Worm (Caenorhabditis elegans): ENCODE data around the gene K11D9.3.

Gene K11D9.3

ce11 chrIII:10819257-10819656 is 17.2 kb upstream of the K11D9.3 start:
- TF ChIP-seq klf-2 (GFP tag; conservative IDR thresholded peaks at IDR 0.05) (no peak), ref-1 (GFP tag; conservative IDR thresholded peaks at IDR 0.05) (no peak), T22C8.4 (GFP tag; IDR thresholded peaks at IDR 0.05) (peak; percentile 47; the same call in 1 of the 2 replicates), ztf-29 (GFP tag; IDR thresholded peaks at IDR 0.05) (no peak)

- TF ChIP-seq flt-1 (GFP tag; IDR thresholded peaks at IDR 0.05) (peak; percentile 58; the same call in 1 of the 2 replicates), ztf-23 (GFP tag; IDR thresholded peaks at IDR 0.05) (peak; percentile 66; the same call in 1 of the 2 replicates), klf-2 (GFP tag; conservative IDR thresholded peaks at IDR 0.05) (no peak), T22C8.4 (GFP tag; IDR thresholded peaks at IDR 0.05) (peak; percentile 48; the same call in 1 of the 2 replicates), ref-1 (GFP tag; conservative IDR thresholded peaks at IDR 0.05) (no peak), med-1 (GFP tag; optimal IDR thresholded peaks at IDR 0.05; ENCODE audit: insufficient read depth) (no peak), tab-1 (GFP tag; IDR thresholded peaks at IDR 0.05) (no peak), ztf-29 (GFP tag; IDR thresholded peaks at IDR 0.05) (no peak), cog-1 (tag; optimal IDR thresholded peaks at IDR 0.05) (no peak)
Measured at ce11 chrIII:10818364-10818763, 16.4 kb upstream of the K11D9.3 start.

- TF ChIP-seq ztf-29 (GFP tag; IDR thresholded peaks at IDR 0.05) (no peak), klf-2 (GFP tag; conservative IDR thresholded peaks at IDR 0.05) (no peak), cog-1 (tag; optimal IDR thresholded peaks at IDR 0.05) (no peak), ref-1 (GFP tag; conservative IDR thresholded peaks at IDR 0.05) (no peak), flt-1 (GFP tag; IDR thresholded peaks at IDR 0.05) (no peak), tab-1 (GFP tag; IDR thresholded peaks at IDR 0.05) (no peak), ztf-23 (GFP tag; IDR thresholded peaks at IDR 0.05) (no peak), T22C8.4 (GFP tag; IDR thresholded peaks at IDR 0.05) (no peak), med-1 (GFP tag; optimal IDR thresholded peaks at IDR 0.05; ENCODE audit: insufficient read depth) (no peak)
Measured at ce11 chrIII:10816800-10817418, 14.9 kb upstream of the K11D9.3 start, which contains the start of gene sca-1. Gene sca-1 (minus strand): TSS chrIII:10816850.

- no peak for TF ChIP-seq ztf-29 (GFP tag; IDR thresholded peaks at IDR 0.05)
- TF ChIP-seq ztf-23 (GFP tag; IDR thresholded peaks at IDR 0.05): no peak
- TF ChIP-seq klf-2 (GFP tag; conservative IDR thresholded peaks at IDR 0.05): no peak
- no peak for TF ChIP-seq flt-1 (GFP tag; IDR thresholded peaks at IDR 0.05)
- no peak for TF ChIP-seq tab-1 (GFP tag; IDR thresholded peaks at IDR 0.05)
- no peak for TF ChIP-seq T22C8.4 (GFP tag; IDR thresholded peaks at IDR 0.05)
Measured at ce11 chrIII:10816045-10816444, 14.0 kb upstream of the K11D9.3 start.

DNA sequence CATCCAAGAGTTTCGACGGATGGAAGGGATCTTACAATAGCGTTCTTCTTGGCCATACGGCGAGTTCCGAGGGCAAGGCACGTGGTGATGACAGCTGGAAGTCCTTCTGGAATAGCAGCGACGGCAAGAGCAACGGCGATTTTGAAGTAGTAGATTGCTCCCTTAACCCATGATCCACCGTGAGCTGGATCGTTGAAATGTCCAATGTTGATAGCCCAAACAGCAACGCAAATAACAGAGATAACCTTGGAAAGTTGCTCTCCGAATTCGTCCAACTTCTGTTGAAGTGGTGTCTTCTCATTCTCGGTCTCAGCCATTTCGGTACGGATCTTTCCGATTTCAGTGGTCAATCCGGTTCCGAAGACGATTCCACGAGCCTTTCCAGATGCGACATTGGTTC is 13.2 kb upstream of the K11D9.3 start:
- TF ChIP-seq tab-1 (GFP tag; IDR thresholded peaks at IDR 0.05) (no peak), cog-1 (tag; optimal IDR thresholded peaks at IDR 0.05) (no peak), T22C8.4 (GFP tag; IDR thresholded peaks at IDR 0.05) (no peak), ztf-29 (GFP tag; IDR thresholded peaks at IDR 0.05) (no peak), ztf-23 (GFP tag; IDR thresholded peaks at IDR 0.05) (no peak), klf-2 (GFP tag; conservative IDR thresholded peaks at IDR 0.05) (no peak), med-1 (GFP tag; optimal IDR thresholded peaks at IDR 0.05; ENCODE audit: insufficient read depth) (no peak), flt-1 (GFP tag; IDR thresholded peaks at IDR 0.05) (no peak), ref-1 (GFP tag; conservative IDR thresholded peaks at IDR 0.05) (no peak)

DNA sequence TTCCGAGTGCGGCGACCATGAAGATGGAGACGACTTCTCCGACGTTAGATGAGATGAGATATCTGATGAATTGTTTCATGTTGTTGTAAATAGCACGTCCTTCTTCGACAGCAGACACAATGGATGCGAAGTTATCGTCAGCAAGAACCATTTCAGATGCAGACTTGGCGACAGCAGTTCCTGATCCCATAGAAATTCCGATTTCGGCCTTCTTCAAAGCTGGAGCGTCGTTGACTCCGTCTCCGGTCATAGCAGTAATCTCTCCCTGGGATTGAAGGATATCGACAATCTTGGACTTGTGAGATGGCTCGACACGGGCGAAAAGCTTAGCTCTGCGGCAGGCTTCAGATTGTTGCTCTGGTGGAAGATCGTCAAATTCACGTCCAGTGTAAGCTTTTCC is 11.9 kb upstream of the K11D9.3 start:
- TF ChIP-seq med-1 (GFP tag; optimal IDR thresholded peaks at IDR 0.05; ENCODE audit: insufficient read depth): no peak
- TF ChIP-seq cog-1 (tag; optimal IDR thresholded peaks at IDR 0.05): no peak
- no peak for TF ChIP-seq ref-1 (GFP tag; conservative IDR thresholded peaks at IDR 0.05)
- TF ChIP-seq tab-1 (GFP tag; IDR thresholded peaks at IDR 0.05): no peak
- no peak for TF ChIP-seq ztf-29 (GFP tag; IDR thresholded peaks at IDR 0.05)
- no peak for TF ChIP-seq ztf-23 (GFP tag; IDR thresholded peaks at IDR 0.05)

- TF ChIP-seq ztf-23 (GFP tag; IDR thresholded peaks at IDR 0.05) (no peak), ref-1 (GFP tag; conservative IDR thresholded peaks at IDR 0.05) (no peak), tab-1 (GFP tag; IDR thresholded peaks at IDR 0.05) (no peak), cog-1 (tag; optimal IDR thresholded peaks at IDR 0.05) (no peak), med-1 (GFP tag; optimal IDR thresholded peaks at IDR 0.05; ENCODE audit: insufficient read depth) (no peak), klf-2 (GFP tag; conservative IDR thresholded peaks at IDR 0.05) (no peak), T22C8.4 (GFP tag; IDR thresholded peaks at IDR 0.05) (no peak)
Measured at ce11 chrIII:10812798-10813295, 10.8 kb upstream of the K11D9.3 start.

- TF ChIP-seq flt-1 (GFP tag; IDR thresholded peaks at IDR 0.05): peak; percentile 74
- TF ChIP-seq T22C8.4 (GFP tag; IDR thresholded peaks at IDR 0.05): peak; percentile 22; the same call in 1 of the 2 replicates
- no peak for TF ChIP-seq tab-1 (GFP tag; IDR thresholded peaks at IDR 0.05)
- TF ChIP-seq klf-2 (GFP tag; conservative IDR thresholded peaks at IDR 0.05): no peak; the same call in none of the 2 replicates
- no peak for TF ChIP-seq cog-1 (tag; optimal IDR thresholded peaks at IDR 0.05)
- peak; percentile 44 for TF ChIP-seq ref-1 (GFP tag; conservative IDR thresholded peaks at IDR 0.05)
- TF ChIP-seq ztf-23 (GFP tag; IDR thresholded peaks at IDR 0.05): peak; percentile 60; the same call in 1 of the 2 replicates
Measured at ce11 chrIII:10810837-10811814, 9.1 kb upstream of the K11D9.3 start.

- TF ChIP-seq med-1 (GFP tag; optimal IDR thresholded peaks at IDR 0.05; ENCODE audit: insufficient read depth) (no peak), tab-1 (GFP tag; IDR thresholded peaks at IDR 0.05) (no peak), T22C8.4 (GFP tag; IDR thresholded peaks at IDR 0.05) (no peak), flt-1 (GFP tag; IDR thresholded peaks at IDR 0.05) (no peak), ztf-29 (GFP tag; IDR thresholded peaks at IDR 0.05) (no peak)
Measured at ce11 chrIII:10810483-10810836, 8.4 kb upstream of the K11D9.3 start.
